Worm (Caenorhabditis elegans) whole organism, L3 larva: Measurements from ENCODE around the gene C16A11.2.
A peak's percentile ranks its signal among the peaks of the same experiment; 100 is the strongest.

Experiments
- aly-2 ChIP-seq: fragments of 150-350 bp; optimal IDR thresholded peaks from 2 replicates; lab custom pipeline; 2014; ENCODE audit warnings: missing biosample characterization, missing genetic modification characterization
- ama-1 ChIP-seq: fragments of 150-350 bp; optimal IDR thresholded peaks from 2 replicates; lab custom pipeline; 2018
- ceh-28 ChIP-seq: fragments of 150-350 bp; optimal IDR thresholded peaks from 2 replicates; lab custom pipeline; 2014; ENCODE audit warnings: missing biosample characterization, missing genetic modification reagents, missing genetic modification characterization
- egl-5 ChIP-seq: fragments of 150-350 bp; optimal IDR thresholded peaks from 2 replicates; lab custom pipeline; 2017; ENCODE audit warnings: missing biosample characterization, missing genetic modification reagents, missing genetic modification characterization, inconsistent platforms
- elt-1 ChIP-seq: fragments of 150-350 bp; optimal IDR thresholded peaks from 2 replicates; lab custom pipeline; 2014; ENCODE audit warnings: missing biosample characterization, missing genetic modification characterization
- elt-2 ChIP-seq: sonication (generic microtip); optimal IDR thresholded peaks from 2 replicates; lab custom pipeline; 2016; ENCODE audit warnings: missing genetic modification reagents, mild to moderate bottlenecking, missing genetic modification characterization, missing compliant biosample characterization
- fkh-10 ChIP-seq: sonication (generic microtip); optimal IDR thresholded peaks from 2 replicates; lab custom pipeline; 2017; ENCODE audit warnings: missing biosample characterization, missing genetic modification reagents, missing genetic modification characterization
- fos-1 ChIP-seq: fragments of 150-350 bp; optimal IDR thresholded peaks from 2 replicates; lab custom pipeline; 2014; ENCODE audit warnings: missing biosample characterization, missing genetic modification characterization
- hmg-11 ChIP-seq: sonication (generic microtip); optimal IDR thresholded peaks from 2 replicates; lab custom pipeline; 2016; ENCODE audit warnings: missing genetic modification characterization, missing compliant biosample characterization
- lsy-12 ChIP-seq: sonication (generic microtip); optimal IDR thresholded peaks from 2 replicates; lab custom pipeline; 2016; ENCODE audit warnings: mild to moderate bottlenecking, missing genetic modification characterization, missing compliant biosample characterization
- nfya-1 ChIP-seq: sonication (generic microtip); optimal IDR thresholded peaks from 2 replicates; lab custom pipeline; 2017; ENCODE audit warnings: missing genetic modification characterization, mild to moderate bottlenecking, missing compliant biosample characterization, antibody characterized with exemption, moderate library complexity; ENCODE audit not compliant: insufficient read depth
- nhr-11 ChIP-seq: fragments of 150-350 bp; optimal IDR thresholded peaks from 2 replicates; lab custom pipeline; 2014; ENCODE audit warnings: missing biosample characterization, missing genetic modification characterization
- nhr-23 ChIP-seq: fragments of 150-350 bp; optimal IDR thresholded peaks from 2 replicates; lab custom pipeline; 2014; ENCODE audit warnings: missing biosample characterization, missing genetic modification reagents, missing genetic modification characterization
- nhr-237 ChIP-seq: fragments of 150-350 bp; optimal IDR thresholded peaks from 2 replicates; lab custom pipeline; 2014; ENCODE audit warnings: missing biosample characterization, missing genetic modification characterization
- nhr-28 ChIP-seq: fragments of 150-350 bp; optimal IDR thresholded peaks from 2 replicates; lab custom pipeline; 2014; ENCODE audit warnings: missing biosample characterization, missing genetic modification characterization
- nhr-76 ChIP-seq: fragments of 150-350 bp; sonication (generic microtip); optimal IDR thresholded peaks from 5 replicates; lab custom pipeline; 2014; ENCODE audit warnings: missing biosample characterization, missing genetic modification characterization
- nhr-77 ChIP-seq: fragments of 150-350 bp; optimal IDR thresholded peaks from 2 replicates; lab custom pipeline; 2014; ENCODE audit warnings: missing biosample characterization, missing genetic modification characterization
- pha-4 ChIP-seq: fragments of 150-350 bp; optimal IDR thresholded peaks from 2 replicates; lab custom pipeline; 2014; ENCODE audit warnings: missing biosample characterization, missing genetic modification reagents, missing genetic modification characterization
- pqm-1 ChIP-seq: fragments of 150-350 bp; optimal IDR thresholded peaks from 2 replicates; lab custom pipeline; 2017; ENCODE audit warnings: missing biosample characterization, missing genetic modification characterization, inconsistent platforms
- sea-2 ChIP-seq: fragments of 150-350 bp; sonication (generic microtip); optimal IDR thresholded peaks from 4 replicates; lab custom pipeline; 2014; ENCODE audit warnings: missing biosample characterization, missing genetic modification reagents, missing genetic modification characterization
- skn-1 ChIP-seq: fragments of 150-350 bp; optimal IDR thresholded peaks from 2 replicates; lab custom pipeline; 2014; ENCODE audit warnings: missing biosample characterization, missing genetic modification characterization
- unc-39 ChIP-seq: sonication (generic microtip); optimal IDR thresholded peaks from 4 replicates; lab custom pipeline; 2017; ENCODE audit warnings: missing biosample characterization, missing genetic modification characterization

The C16A11.2 gene

DNA sequence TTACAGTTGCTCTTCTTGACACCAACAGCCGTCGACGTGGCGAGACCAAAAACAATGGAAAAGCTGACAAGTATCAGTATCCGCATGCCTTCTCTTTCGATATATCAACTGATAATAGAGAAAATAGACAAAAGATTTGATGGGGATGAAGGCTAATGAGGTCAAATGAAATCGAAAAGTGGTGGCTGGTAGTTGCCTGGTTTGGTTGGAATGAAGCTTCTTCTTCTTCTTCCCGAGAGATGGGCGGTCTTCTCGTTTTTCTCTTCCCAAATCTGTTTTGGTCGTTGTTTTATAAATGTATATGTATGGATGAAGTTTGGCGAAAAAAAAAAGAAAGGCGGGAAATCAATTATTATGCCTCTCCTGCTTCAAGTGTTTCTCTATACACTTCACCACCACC is 43.7 kb downstream of the C16A11.2 start, which contains the start of gene C01F1.5:
Gene C01F1.5 (minus strand): TSS at position 103 of the 400 bp plus-strand sequence.
- no peak for TF ChIP-seq ceh-28

DNA sequence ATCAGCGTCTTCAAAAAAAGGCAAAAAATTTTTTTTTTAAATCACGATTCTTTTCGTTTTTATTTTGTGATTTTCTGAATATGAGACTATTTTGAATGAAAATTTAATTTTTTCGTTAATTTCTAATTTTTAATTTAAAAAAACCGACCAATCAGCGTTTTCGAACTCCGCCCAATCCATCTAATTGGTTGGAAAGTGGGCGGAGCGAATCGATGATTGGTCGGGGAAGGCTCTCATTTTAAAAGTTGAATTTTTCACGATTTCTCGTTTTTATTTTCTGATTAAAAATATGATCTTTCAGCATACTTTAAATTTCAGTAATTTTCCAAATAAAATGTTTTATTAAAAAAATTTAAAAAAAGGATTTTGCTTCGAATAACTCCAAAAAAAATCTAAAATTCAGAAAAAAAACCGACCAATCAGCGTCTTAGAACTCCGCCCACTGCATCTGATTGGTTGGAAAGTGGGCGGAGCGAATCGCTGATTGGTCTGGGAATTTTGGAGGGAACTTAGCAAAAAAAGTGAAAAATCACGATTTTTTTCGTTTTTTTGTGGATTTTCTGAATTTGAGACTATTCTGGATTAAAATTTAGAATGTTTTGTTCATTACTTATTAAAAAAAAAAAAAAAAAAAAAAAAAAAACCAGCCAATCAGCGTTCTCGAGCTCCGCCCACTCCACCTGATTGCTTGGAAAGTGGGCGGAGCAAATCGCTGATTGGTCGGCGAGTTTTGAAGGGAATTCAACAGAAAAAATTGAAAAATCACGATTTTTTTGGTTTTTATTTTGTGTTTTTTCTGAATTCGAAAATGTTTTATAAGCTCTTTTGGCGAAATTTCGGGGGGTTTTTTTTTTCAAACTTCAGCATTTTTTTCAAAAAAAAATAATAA is 46.5 kb downstream of the C16A11.2 start:
- TF ChIP-seq nhr-237 (tag; lab: Kevin White, UChicago) (no peak), nfya-1 (tag; lab: Kevin White, UChicago) (peak; percentile 88)

DNA sequence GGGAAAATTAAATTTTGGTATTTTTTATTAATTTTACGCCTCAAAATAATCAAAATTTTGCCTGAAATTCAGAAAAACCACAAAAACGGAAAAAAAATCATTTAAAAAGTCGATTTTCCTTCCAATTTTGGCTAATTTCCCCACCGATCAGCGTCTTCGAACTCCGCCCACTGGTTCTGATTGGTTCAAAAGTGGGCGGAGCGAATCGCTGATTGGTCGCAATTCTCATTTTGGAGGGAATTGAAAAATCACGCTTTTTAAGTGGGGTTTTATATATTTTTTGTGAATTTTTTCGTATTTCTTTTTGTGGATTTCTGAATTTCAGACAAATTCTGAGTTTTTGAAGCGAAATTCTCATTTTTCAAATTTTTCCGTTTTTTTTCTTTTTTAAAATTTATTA is 48.9 kb downstream of the C16A11.2 start:
- TF ChIP-seq skn-1 (no peak), hmg-11 (tag; lab: Kevin White, UChicago) (no peak), nhr-76 (tag; lab: Kevin White, UChicago) (no peak), nhr-77 (tag; lab: Kevin White, UChicago) (no peak), nfya-1 (tag; lab: Kevin White, UChicago) (peak; percentile 89)

ce11 chrII:4288111-4288510 is 50.1 kb downstream of the C16A11.2 start, which contains the start of gene C01F1.6:
Gene C01F1.6, minus strand, starts transcription at chrII:4288211.
- TF ChIP-seq nhr-11 (no peak), nhr-23 (tag; lab: Kevin White, UChicago) (no peak)

DNA sequence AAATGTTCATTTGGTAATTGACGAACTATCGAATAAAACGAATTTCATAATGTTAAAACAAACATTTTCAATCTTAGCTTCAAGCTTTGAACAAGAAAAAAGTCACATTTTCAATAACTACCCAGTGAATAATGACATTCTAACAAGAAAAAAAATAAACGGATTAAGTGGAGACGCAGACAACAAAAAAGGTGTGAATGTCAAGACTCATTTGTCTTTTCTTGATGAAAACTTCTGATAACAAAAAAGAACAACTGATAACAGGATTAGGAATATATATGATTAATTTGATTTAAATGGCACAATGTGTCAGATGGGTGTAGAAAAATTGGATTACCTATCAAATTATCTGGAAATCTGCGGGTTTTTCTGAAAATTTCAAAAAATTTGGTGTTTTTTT is 50.6 kb downstream of the C16A11.2 start:
- no peak for TF ChIP-seq lsy-12
- no peak for TF ChIP-seq unc-39
- TF ChIP-seq pqm-1 (tag; lab: Kevin White, UChicago) = peak; percentile 43
- TF ChIP-seq fos-1 = no peak
- no peak for TF ChIP-seq aly-2 (tag; lab: Kevin White, UChicago)
- TF ChIP-seq nhr-28 = no peak
- peak; percentile 48 for TF ChIP-seq elt-2 (tag; lab: Kevin White, UChicago)
- no peak for TF ChIP-seq egl-5 (tag; lab: Kevin White, UChicago)
- peak; percentile 24 for TF ChIP-seq elt-1

ce11 chrII:4291799-4292198 is 53.8 kb downstream of the C16A11.2 start:
- TF ChIP-seq sea-2 (GFP tag; lab: Kevin White, UChicago) (no peak), fkh-10 (GFP tag; lab: Kevin White, UChicago) (peak; percentile 37), elt-2 (tag; lab: Kevin White, UChicago) (no peak)

ce11 chrII:4293027-4293522 is 55.1 kb downstream of the C16A11.2 start:
- TF ChIP-seq pha-4 (tag; lab: Kevin White, UChicago) (peak; percentile 36), nhr-11 (no peak)

DNA sequence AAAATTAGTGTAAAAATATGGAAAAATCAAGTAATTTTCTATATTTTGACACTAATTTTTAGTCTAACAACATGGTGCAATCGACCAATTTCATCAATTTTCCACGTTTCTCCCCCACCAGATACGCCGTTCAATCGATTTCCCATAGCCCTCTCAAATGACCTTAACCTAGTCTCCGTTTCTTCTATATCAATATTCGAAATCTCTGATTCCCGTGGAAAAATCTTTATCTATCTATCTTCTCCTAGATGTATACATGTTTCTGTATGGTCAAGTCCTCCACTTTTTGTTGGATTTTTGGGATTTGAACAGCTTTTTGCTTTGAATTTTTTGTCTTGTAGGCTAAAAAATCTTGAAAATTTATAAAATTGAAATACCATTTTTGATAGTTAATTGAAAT is 56.2 kb downstream of the C16A11.2 start:
- peak; percentile 70 for TF ChIP-seq nhr-23 (tag; lab: Kevin White, UChicago)
- peak; percentile 84 for TF ChIP-seq elt-1
- no peak for TF ChIP-seq nfya-1 (tag; lab: Kevin White, UChicago)
- TF ChIP-seq ama-1 = no peak
